Worm (Caenorhabditis elegans) whole organism, late embryonic: ENCODE measurements around the gene F02D8.9.

Experiments used
- Y22D7AL.16 ChIP-seq: sonication (generic microtip); optimal IDR thresholded peaks from 2 replicates; lab custom pipeline; 2016; ENCODE audit warnings: missing genetic modification characterization, missing compliant biosample characterization
- ceh-18 ChIP-seq: sonication (generic microtip); optimal IDR thresholded peaks from 2 replicates; lab custom pipeline; 2016; ENCODE audit warnings: missing genetic modification characterization, missing compliant biosample characterization

DNA sequence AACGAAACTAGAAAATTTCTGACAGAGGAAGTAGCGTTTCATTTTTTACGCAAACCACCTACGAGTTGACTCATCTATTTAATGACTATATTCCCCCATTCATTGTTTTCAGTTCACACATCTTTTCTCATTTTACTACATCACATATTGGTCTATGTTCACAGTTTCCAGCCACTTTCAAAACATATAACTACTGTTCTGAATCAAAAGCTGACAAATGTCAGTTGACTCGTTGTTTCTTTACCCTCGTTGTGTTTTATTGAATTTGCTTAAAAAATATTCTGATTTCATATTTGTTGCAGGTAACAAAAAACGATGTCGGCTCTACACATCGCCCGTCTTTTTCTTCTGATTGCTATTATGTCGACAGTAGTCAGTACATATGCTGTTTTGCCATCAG lies 15.6 kb upstream of the F02D8.9 start, which contains the start of gene nlp-59:
- TF ChIP-seq Y22D7AL.16 (no peak), ceh-18 (tag; lab: Kevin White, UChicago) (no peak)
